Fruit fly (Drosophila melanogaster) whole organism, larva: ENCODE results near the gene Tbca.

ENCODE experiments used
- noc ChIP-seq: fragments of 200-800 bp; sonication (Bioruptor generic); optimal IDR thresholded peaks from 3 replicates; lab custom pipeline; 2019; ENCODE audit warnings: missing biosample characterization, mild to moderate bottlenecking, missing genetic modification characterization, moderate library complexity

Gene Tbca

DNA sequence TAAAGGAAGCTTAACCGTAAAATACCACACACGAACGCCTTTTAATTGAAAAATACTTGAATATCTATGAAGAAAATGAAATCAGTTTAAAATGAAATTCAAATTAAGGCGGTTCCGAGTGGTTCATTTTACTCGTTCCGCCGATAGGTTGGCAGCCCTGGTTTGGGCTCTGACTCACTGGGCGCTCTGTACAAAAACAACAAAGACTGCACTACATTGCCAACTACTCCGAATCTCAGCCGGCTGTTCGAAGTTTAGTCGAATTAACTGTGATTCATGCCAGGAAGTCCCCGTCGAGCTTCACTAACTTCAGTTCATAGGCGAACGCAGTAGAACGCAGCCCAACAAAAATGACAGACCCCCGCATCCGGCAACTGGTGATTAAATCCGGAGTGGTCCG, at the start of gene Tbca:
Gene Tbca (plus strand): TSS at position 212 of the 400 bp plus-strand sequence.
- no peak for TF ChIP-seq noc (tag; lab: Kevin White, UChicago)

DNA sequence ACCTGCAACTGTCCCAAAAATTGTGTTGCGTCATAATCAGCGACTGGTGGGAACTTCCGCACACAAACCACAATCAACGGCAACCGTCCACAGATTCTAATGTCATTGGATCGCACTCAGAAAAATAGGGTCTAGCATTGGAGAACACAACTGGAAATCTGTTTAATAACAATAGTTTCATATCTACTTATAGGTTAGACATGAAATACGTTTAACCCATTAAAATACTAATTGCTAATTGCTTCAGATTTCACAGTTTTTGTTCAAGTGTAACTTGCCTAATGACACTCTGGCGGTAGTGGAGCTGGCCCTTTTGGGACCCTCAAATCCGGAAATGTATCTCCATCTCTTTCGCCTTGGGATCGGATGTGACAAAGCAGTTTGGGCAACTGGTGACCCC, 46.6 kb upstream of the Tbca start:
- no peak for TF ChIP-seq noc (tag; lab: Kevin White, UChicago)

DNA sequence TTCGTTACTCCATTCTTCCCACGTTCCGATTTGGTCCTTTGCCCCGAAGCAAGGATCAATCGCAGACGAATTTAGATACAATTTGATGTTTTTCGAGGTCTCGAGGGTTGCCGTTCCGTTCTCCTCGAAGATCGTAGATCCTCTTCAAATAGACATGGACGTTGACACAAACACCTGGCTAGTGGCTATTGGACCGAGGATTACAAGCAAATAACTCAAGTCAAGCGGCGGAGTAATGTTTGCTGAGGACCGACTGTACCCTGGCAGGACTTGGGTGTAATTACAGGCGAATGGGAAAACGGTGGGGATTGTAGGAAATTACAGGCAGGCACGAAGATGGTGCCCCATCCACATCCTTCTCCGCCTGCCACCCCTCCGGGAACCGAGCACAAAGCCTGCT, 45.7 kb upstream of the Tbca start:
- no peak for TF ChIP-seq noc (tag; lab: Kevin White, UChicago)

DNA sequence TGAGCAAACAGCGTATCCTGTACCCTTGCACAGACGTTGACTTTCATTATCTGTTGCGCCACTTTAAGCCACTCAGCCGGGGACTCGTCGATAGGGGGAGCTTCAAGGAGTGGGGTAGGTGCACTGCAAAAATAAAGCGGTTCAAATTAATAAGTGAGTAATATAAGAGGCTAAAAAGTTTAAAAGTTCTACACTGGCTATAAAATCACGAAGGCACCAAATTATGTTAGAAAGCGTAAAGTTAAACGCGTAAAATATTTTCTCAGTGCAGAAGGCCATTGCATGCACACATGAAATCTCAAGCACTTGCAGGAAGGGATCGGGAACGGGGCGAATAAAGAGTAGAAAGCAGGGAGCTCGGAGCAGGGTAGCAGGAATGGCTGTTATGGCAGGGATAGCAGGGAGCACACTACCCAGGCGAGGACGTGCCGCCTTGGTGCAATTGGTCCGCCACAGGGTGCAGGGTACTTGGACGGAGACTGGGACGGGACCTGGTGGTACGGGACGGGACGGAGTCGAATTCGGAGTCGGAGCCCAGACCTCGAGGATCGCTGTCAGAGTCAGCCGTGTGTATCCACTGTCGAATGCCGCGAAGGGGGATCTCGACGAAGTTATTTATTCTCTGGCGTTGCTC, 45.0 kb upstream of the Tbca start:
- TF ChIP-seq noc (tag; lab: Kevin White, UChicago) = no peak

DNA sequence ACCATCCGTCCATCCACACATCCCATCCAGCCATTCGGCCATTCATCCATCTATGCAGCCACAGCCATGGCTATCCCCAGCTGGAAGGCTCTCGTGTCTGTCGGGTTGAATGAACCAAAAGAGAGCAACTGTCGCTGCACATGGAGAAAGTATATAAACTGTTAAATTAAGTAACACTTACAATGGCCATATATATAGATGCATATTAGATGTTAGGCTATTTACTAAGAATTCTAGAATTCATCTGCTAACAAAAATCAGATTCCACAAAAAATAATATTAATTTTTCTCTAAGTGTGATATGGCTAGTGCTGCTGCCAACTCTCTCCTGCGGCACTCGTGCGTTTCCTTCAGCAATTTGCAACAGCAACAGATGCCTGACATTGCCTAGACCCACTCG, 43.1 kb upstream of the Tbca start:
- TF ChIP-seq noc (tag; lab: Kevin White, UChicago) = no peak

DNA sequence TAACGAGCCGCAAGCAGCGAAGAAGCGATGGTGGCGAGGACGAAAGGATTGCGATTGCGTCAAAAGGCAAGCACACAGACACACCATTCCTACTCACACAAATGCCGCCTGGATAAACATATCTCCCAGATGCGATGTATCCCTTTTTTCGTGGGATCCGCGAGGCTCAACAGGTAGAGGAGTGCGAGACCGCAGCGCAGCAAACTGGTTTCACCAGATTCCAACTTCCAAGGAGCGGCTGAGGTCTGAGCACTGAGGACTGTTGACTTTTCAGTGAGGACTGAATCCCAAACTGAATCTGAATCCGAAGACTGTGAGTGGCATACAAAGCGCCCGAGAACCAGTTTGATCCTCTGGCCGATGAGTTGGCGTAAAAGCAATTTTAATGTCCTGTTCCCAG, 41.4 kb upstream of the Tbca start:
- no peak for TF ChIP-seq noc (tag; lab: Kevin White, UChicago)

DNA sequence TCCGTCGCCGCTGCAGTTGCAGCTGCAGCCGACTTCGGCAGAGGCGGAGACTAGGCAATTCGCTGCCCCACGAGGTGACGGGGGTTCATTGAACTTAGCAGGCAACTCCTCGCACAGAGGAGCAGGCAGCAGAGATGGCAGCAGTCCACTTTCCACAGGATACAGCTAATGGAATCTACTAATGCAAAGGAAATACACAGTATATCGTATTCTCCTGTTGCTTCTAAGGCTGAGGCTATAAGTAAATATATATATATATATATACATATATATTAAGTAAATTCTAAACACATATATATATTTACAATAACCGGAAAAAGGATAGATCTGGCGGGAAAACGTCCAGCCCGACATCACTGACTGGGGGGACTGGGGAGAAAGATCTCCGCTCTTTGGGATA, 39.9 kb upstream of the Tbca start:
- no peak for TF ChIP-seq noc (tag; lab: Kevin White, UChicago)

DNA sequence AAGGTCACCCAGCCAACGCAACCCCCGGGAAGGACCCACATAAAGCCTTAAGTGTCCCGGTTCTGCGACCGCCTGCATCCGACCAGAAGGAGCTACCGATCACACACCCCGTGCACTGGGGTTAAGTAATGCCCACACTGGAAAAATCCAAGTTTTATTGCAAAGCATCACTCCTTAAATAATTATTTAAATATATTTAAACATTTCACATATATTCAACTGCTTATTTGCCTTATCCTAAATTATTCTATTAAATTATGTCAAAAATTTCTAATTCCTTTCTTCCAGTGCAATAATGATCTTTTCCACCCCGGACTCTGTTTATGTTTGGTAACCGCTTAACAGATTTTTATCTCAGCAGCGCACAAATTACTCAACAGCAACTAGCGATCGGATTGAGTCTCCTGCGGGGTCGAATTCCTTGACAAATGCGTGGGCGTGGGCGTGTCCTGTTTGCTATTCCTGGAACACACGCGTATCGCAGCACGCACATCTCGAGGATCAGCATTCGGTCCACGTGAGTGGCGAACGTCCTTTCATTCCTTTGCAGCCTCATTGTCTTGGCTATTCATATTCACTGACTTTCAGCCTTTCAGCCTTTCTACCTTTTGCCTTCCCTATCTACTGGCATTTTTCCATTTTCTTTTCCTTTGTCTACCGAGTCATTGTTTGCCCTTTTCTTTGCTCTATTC, 38.6 kb upstream of the Tbca start:
- no peak for TF ChIP-seq noc (tag; lab: Kevin White, UChicago)

DNA sequence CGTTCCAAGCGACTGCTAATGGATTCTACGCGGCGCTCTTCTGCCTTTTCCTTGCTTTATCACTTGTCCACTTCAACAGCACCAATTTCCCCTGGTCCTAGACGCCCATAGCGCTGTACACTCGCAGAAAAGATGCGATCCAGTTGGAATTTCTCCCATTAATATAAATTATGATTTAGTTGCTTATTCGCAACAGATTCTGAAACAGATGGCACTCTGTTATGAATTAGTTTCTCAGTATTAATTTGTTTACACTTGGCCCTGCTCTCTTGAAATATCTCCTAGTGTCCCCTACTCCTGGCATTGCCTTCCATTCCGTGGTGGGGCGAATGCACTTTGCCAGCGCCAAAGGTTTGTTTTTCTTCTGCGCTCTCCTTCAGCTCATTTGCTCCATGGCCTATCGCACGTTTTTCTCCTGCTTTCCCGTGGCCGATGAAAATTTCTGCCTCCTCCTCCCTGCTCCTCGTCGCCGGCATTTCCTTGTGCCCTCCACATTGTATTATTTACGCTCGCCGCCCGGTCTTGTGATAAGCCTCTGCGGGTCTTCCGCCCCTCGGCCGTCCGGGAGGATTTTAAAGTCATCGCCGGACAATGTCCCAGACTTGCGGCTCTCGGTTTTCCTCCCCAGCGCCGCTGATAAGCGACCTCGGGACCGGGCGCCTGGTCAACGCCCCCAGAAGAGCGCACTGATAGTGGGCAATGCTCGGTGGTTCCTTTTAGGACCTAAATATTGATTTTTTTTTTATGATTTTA, 37.0 kb upstream of the Tbca start:
- TF ChIP-seq noc (tag; lab: Kevin White, UChicago) = no peak

DNA sequence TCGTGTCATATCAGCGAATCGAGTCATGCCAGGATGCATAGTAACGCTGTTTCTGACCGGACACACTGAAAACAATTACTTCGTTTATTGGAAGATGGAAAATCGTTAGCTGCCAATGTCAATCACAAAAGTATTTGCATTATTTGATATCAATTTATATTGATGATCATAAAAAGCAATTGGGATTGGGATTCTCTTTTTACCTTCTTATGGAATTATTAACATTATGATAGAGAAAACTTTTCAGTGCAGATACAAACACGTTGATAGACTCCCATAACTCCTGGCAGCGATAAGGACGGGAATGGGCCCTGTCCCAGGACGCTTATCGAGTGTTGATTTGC, 36.4 kb upstream of the Tbca start:
- TF ChIP-seq noc (tag; lab: Kevin White, UChicago) = no peak

DNA sequence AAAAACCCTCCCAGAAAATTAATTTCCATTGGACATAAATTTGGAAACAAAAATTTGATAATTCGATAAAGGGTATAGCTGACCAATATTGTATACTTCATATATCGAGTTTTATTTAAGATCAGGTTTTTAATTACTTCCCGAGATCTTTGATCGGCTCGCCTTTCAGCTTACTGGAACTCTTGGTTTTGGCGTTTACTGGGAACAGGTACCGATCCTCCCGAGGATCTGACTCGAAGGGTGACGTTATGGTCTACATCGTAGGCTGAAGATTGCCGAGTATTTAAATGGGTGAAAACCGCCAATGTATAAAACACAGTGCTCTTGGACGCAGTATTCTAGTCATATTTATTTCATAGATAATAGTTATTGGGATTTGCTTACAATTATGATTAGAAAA, 35.0 kb upstream of the Tbca start, which contains the start of gene CG42693:
Gene CG42693 (minus strand): TSS at position 101 of the 400 bp plus-strand sequence.
- TF ChIP-seq noc (tag; lab: Kevin White, UChicago) = no peak

DNA sequence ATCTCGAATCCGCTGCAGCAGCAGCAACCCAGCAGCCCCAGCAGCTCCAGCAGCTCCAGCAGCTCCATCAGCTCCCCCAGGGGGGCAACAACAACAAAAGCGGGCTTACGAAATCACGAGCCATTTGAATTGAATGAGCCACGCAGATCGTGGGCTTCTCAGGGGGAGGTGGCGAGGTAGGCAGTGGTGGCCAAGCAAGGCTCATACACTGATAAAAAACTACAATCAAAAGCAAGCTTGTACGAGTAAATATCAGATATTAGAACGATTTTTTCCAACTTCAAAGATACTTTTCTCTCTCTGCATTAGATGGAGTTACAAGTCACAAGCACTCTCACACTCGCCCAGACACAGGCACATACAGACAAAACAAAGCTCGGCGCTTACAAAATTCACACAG, 34.1 kb upstream of the Tbca start:
- TF ChIP-seq noc (tag; lab: Kevin White, UChicago) = no peak

DNA sequence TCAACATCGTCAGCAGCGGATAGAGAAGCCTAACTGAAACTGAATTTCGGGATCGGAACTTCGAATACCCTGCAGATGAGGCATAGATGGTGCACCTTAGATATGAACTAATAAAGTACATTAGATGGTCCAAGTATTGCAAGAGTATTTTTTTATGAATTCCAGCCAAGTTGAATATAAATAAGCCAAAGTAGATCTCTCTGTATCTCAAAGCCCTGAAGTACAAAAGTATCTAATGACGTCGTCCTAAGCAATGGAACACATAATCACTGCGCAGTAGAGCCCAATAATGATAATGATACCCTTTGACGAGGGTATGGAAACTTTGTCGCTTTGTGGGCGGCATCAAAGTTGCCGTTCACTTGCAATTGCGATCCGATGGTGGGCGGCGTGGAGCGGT, 33.5 kb upstream of the Tbca start:
- no peak for TF ChIP-seq noc (tag; lab: Kevin White, UChicago)

DNA sequence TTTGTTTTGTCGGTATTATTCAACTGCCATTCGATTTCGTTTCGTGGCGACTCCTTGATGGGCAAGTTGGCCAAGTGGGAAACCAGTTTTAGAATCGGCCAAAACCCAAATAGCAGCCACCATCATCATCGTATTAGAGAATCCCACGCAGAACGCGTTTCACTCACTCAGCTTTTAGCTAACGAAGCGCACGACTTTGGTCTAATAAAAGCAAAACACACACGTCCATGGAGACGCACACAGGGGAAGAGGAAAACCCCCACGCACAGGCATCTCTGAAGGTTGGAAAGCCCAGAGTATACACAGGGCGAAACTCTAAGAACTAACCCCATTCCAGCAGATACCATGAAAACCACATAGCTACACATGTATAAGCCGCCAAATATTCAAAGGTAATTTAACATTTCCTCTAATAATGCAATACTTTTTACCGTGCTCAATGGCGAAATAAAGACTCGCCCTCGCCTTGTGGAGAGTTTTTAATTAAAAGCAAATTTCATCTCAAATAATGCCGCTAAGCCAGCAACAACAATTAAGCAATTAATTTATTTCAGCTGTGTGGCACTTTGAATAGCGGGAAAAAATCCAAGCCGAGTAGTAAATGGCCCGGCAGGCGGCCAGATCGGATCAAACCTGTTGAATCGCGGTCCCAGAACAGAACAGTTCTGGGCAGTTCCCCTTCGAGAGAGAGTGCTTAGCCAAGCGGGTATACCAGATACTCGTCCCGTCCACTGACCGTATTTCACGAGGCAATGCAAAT, 31.8 kb upstream of the Tbca start:
- no peak for TF ChIP-seq noc (tag; lab: Kevin White, UChicago)

DNA sequence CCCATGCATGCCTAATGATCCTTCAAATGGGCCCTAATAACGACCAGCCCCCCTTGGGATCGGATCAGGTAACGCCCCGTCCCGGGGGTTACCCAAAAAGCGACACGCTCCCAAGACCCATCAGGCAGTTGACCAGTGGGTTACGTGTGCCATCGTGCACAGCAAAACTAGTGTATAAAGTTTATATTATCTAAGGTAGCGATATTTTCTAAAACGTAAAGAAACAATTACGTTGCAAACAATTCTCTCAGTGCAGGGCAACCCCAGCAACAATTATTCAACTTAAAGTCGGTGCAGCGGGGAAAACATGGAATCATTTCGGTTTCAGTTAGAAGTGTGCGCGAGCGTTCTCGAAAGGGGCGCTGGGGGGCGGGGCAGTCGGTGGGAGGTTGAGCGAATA, 30.7 kb upstream of the Tbca start:
- TF ChIP-seq noc (tag; lab: Kevin White, UChicago) = no peak
